Fruit fly (Drosophila melanogaster): ENCODE results near the gene CG42831.
A peak's percentile ranks its signal among the peaks of the same experiment; 100 is the strongest.

Gene CG42831

DNA sequence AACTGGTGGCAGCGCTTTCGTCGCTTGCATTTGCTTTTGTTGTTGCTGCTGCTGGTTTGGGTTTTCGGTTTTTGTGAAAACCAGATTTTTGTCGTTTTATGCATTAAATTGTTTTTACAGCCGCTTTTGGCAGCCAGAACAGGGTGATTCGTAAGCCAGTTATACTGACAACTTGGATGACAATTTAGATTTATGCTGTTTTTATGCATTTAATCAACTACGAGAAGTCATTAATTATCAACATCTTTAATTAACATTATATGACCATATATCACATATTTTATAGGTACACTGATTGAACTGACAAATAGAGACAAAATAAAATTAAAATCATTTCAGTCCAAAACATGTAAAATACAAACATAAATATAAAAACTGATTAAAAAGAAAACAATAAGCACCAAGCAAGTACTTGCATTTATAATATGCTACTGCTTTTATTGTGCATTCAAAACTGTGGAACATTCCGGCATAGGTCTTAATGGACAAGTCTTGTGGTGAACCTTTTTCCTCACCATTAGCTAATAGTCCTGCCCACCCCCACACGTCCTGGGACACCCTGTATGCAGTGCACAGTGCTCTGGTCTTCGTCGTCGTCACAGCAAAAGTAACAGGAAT is 40.3 kb downstream of the CG42831 start:
- TF ChIP-seq spab (GFP tag; optimal IDR thresholded peaks at IDR 0.05): peak; percentile 92
- no peak; the same call in 1 of the 2 replicates for TF ChIP-seq Gug (GFP tag; IDR thresholded peaks at IDR 0.05)
- peak; percentile 91 for TF ChIP-seq Sox14 (GFP tag; optimal IDR thresholded peaks at IDR 0.05)
- peak; percentile 95 for TF ChIP-seq svp (GFP tag)
- TF ChIP-seq Sox15 (GFP tag; optimal IDR thresholded peaks at IDR 0.05): peak; percentile 84
- peak; percentile 94 for TF ChIP-seq Met (GFP tag; optimal IDR thresholded peaks at IDR 0.05)
- peak; percentile 88 for TF ChIP-seq pdm3 (GFP tag; optimal IDR thresholded peaks at IDR 0.05)
- TF ChIP-seq CG4318 (GFP tag; optimal IDR thresholded peaks at IDR 0.05): peak; percentile 93
- TF ChIP-seq achi (GFP tag; optimal IDR thresholded peaks at IDR 0.05): peak; percentile 85
- peak; percentile 50 to 96 for TF ChIP-seq salr (GFP tag; optimal IDR thresholded peaks at IDR 0.05)
- peak; percentile 83 for TF ChIP-seq CG11762 (GFP tag; optimal IDR thresholded peaks at IDR 0.05; ENCODE audit: insufficient read depth)
- TF ChIP-seq CG31627 (GFP tag; optimal IDR thresholded peaks at IDR 0.05): peak; percentile 91
- peak; percentile 85 for TF ChIP-seq CG6792 (GFP tag; optimal IDR thresholded peaks at IDR 0.05)
- peak; percentile 73 for TF ChIP-seq eg (GFP tag; IDR thresholded peaks at IDR 0.05)
- peak; percentile 92 for TF ChIP-seq CG10631 (GFP tag; optimal IDR thresholded peaks at IDR 0.05)
- TF ChIP-seq CG11294 (GFP tag; IDR thresholded peaks at IDR 0.05): peak; percentile 28
- peak; percentile 66 for TF ChIP-seq CG1621 (tag; optimal IDR thresholded peaks at IDR 0.05)
- TF ChIP-seq Hr38 (GFP tag; optimal IDR thresholded peaks at IDR 0.05): no peak
- peak; percentile 78 for TF ChIP-seq CG11902 (GFP tag; optimal IDR thresholded peaks at IDR 0.05)
- TF ChIP-seq Eip93F (GFP tag; optimal IDR thresholded peaks at IDR 0.05): peak; percentile 86
- TF ChIP-seq dsx (GFP tag; optimal IDR thresholded peaks at IDR 0.05; ENCODE audit: poor library complexity, severe bottlenecking): peak; percentile 72
- peak; percentile 85 for TF ChIP-seq Ets21C (GFP tag; optimal IDR thresholded peaks at IDR 0.05)
- TF ChIP-seq Ets96B (tag; optimal IDR thresholded peaks at IDR 0.05): peak; percentile 86
- TF ChIP-seq CG7368 (GFP tag; optimal IDR thresholded peaks at IDR 0.05): peak; percentile 75
- TF ChIP-seq topi (GFP tag; optimal IDR thresholded peaks at IDR 0.05): peak; percentile 93
- peak; percentile 99 for TF ChIP-seq Eip78C (GFP tag)
- no peak for TF ChIP-seq fkh (GFP tag; optimal IDR thresholded peaks at IDR 0.05)
- TF ChIP-seq Lpt (GFP tag; optimal IDR thresholded peaks at IDR 0.05): peak; percentile 81
- TF ChIP-seq Blimp-1 (GFP tag; optimal IDR thresholded peaks at IDR 0.05): peak; percentile 74
- TF ChIP-seq acj6 (GFP tag; optimal IDR thresholded peaks at IDR 0.05): peak; percentile 91
- peak; percentile 71 for TF ChIP-seq fd85E (GFP tag; optimal IDR thresholded peaks at IDR 0.05)
- TF ChIP-seq CG10669 (GFP tag; optimal IDR thresholded peaks at IDR 0.05): peak; percentile 82
- peak; percentile 82 to 88 for TF ChIP-seq ss (GFP tag; optimal IDR thresholded peaks at IDR 0.05)
- peak; percentile 92 for TF ChIP-seq OdsH (GFP tag; optimal IDR thresholded peaks at IDR 0.05)
- TF ChIP-seq Hr39 (GFP tag; optimal IDR thresholded peaks at IDR 0.05): peak; percentile 92
- TF ChIP-seq vri (GFP tag; optimal IDR thresholded peaks at IDR 0.05): peak; percentile 70
- peak; percentile 90 for TF ChIP-seq cyc (GFP tag; optimal IDR thresholded peaks at IDR 0.05)
- TF ChIP-seq CG9139 (GFP tag; optimal IDR thresholded peaks at IDR 0.05): peak; percentile 22
- TF ChIP-seq net (GFP tag; optimal IDR thresholded peaks at IDR 0.05): peak; percentile 93
- peak; percentile 96 for TF ChIP-seq esn (GFP tag; optimal IDR thresholded peaks at IDR 0.05)
- TF ChIP-seq Sox102F (GFP tag; optimal IDR thresholded peaks at IDR 0.05): peak; percentile 85
- peak; percentile 77 for TF ChIP-seq CG16779 (tag; optimal IDR thresholded peaks at IDR 0.05)
- TF ChIP-seq Eip75B (GFP tag; optimal IDR thresholded peaks at IDR 0.05): peak; percentile 90
- peak; percentile 91 for TF ChIP-seq fd59A (GFP tag; optimal IDR thresholded peaks at IDR 0.05)
- peak; percentile 74; the same call in 1 of the 2 replicates for TF ChIP-seq CG15336 (GFP tag; IDR thresholded peaks at IDR 0.05)
- peak; percentile 84 for TF ChIP-seq CG8319 (GFP tag; optimal IDR thresholded peaks at IDR 0.05)
- TF ChIP-seq CG6163 (GFP tag; IDR thresholded peaks at IDR 0.05): peak; percentile 78; the same call in 1 of the 3 replicates
- peak; percentile 85 for TF ChIP-seq CG3919 (GFP tag; optimal IDR thresholded peaks at IDR 0.05)
- peak; percentile 26 for TF ChIP-seq CG6854 (GFP tag; optimal IDR thresholded peaks at IDR 0.05)
- TF ChIP-seq CG8632 (GFP tag; optimal IDR thresholded peaks at IDR 0.05): peak; percentile 87
- TF ChIP-seq Smox (GFP tag; optimal IDR thresholded peaks at IDR 0.05): peak; percentile 93

Data from whole organism, prepupa.